Worm (Caenorhabditis elegans) whole organism, L2 larva: ENCODE measurements around the gene K09A9.6.

Source experiments
- C34F6.9 ChIP-seq: fragments of 150-350 bp; optimal IDR thresholded peaks from 2 replicates; lab custom pipeline; 2014; ENCODE audit warnings: missing biosample characterization, missing genetic modification characterization
- F13H6.1 ChIP-seq: sonication (generic microtip); optimal IDR thresholded peaks from 2 replicates; lab custom pipeline; 2016; ENCODE audit warnings: missing genetic modification characterization, missing compliant biosample characterization
- R02D3.7 ChIP-seq: fragments of 150-350 bp; optimal IDR thresholded peaks from 2 replicates; lab custom pipeline; 2014; ENCODE audit warnings: missing biosample characterization, missing genetic modification characterization
- Y55F3AM.14 ChIP-seq: fragments of 200-800 bp; sonication (Bioruptor generic); optimal IDR thresholded peaks from 2 replicates; lab custom pipeline; 2018; ENCODE audit warnings: mild to moderate bottlenecking, missing genetic modification characterization, missing compliant biosample characterization
- ZK546.5 ChIP-seq: sonication (generic microtip); optimal IDR thresholded peaks from 2 replicates; lab custom pipeline; 2017; ENCODE audit warnings: missing biosample characterization, missing genetic modification characterization
- alr-1 ChIP-seq: fragments of 150-350 bp; optimal IDR thresholded peaks from 2 replicates; lab custom pipeline; 2014; ENCODE audit warnings: missing biosample characterization, missing genetic modification characterization
- aly-2 ChIP-seq: fragments of 150-350 bp; optimal IDR thresholded peaks from 2 replicates; lab custom pipeline; 2014; ENCODE audit warnings: missing biosample characterization, missing genetic modification characterization
- ama-1 ChIP-seq: fragments of 150-350 bp; optimal IDR thresholded peaks from 2 replicates; lab custom pipeline; 2018; ENCODE audit warnings: inconsistent platforms
- blmp-1 ChIP-seq: sonication (generic microtip); optimal IDR thresholded peaks from 2 replicates; lab custom pipeline; 2017; ENCODE audit warnings: missing genetic modification characterization, mild to moderate bottlenecking, missing compliant biosample characterization, antibody characterized with exemption, moderate library complexity; ENCODE audit not compliant: insufficient read depth
- ceh-16 ChIP-seq: fragments of 150-350 bp; optimal IDR thresholded peaks from 2 replicates; lab custom pipeline; 2014; ENCODE audit warnings: missing biosample characterization, missing genetic modification characterization
- ceh-82 ChIP-seq: fragments of 150-350 bp; optimal IDR thresholded peaks from 2 replicates; lab custom pipeline; 2014; ENCODE audit warnings: missing biosample characterization, missing genetic modification characterization
- crh-2 ChIP-seq: sonication (generic microtip); optimal IDR thresholded peaks from 2 replicates; lab custom pipeline; 2017; ENCODE audit warnings: missing biosample characterization, missing genetic modification characterization
- dmd-4 ChIP-seq: sonication (generic microtip); optimal IDR thresholded peaks from 2 replicates; lab custom pipeline; 2017; ENCODE audit warnings: missing biosample characterization, missing genetic modification characterization
- egl-27 ChIP-seq: sonication (generic microtip); optimal IDR thresholded peaks from 3 replicates; lab custom pipeline; 2017; ENCODE audit warnings: missing biosample characterization, missing genetic modification reagents, missing genetic modification characterization
- elt-1 ChIP-seq: fragments of 150-350 bp; optimal IDR thresholded peaks from 2 replicates; lab custom pipeline; 2014; ENCODE audit warnings: missing biosample characterization, missing genetic modification characterization
- elt-3 ChIP-seq: sonication (generic microtip); optimal IDR thresholded peaks from 2 replicates; lab custom pipeline; 2017; ENCODE audit warnings: missing biosample characterization, missing genetic modification characterization
- fos-1 ChIP-seq: fragments of 150-350 bp; optimal IDR thresholded peaks from 2 replicates; lab custom pipeline; 2014; ENCODE audit warnings: missing biosample characterization, missing genetic modification characterization
- gmeb-1 ChIP-seq: fragments of 150-350 bp; optimal IDR thresholded peaks from 2 replicates; lab custom pipeline; 2014; ENCODE audit warnings: missing biosample characterization, missing genetic modification characterization
- lin-11 ChIP-seq: fragments of 150-350 bp; sonication (generic microtip); optimal IDR thresholded peaks from 2 replicates; lab custom pipeline; 2014; ENCODE audit warnings: missing biosample characterization, missing genetic modification characterization, inconsistent platforms, mixed read lengths
- lin-13 ChIP-seq: fragments of 150-350 bp; optimal IDR thresholded peaks from 2 replicates; lab custom pipeline; 2014; ENCODE audit warnings: missing biosample characterization, missing genetic modification reagents, missing genetic modification characterization
- lsy-2 ChIP-seq, 2 experiments: fragments of 150-350 bp in 1 of 2; sonication (generic microtip) in 1 of 2; optimal IDR thresholded peaks; 2 replicates each; lab custom pipeline; 2014 to 2017; ENCODE audit warnings: missing biosample characterization in 2 of 2, missing genetic modification characterization in 2 of 2
- mab-5 ChIP-seq: fragments of 150-350 bp; optimal IDR thresholded peaks from 2 replicates; lab custom pipeline; 2014; ENCODE audit warnings: missing biosample characterization, missing genetic modification characterization
- mbf-1 ChIP-seq: sonication (generic microtip); optimal IDR thresholded peaks from 2 replicates; lab custom pipeline; 2017; ENCODE audit warnings: missing biosample characterization, missing genetic modification characterization
- mdl-1 ChIP-seq, 2 experiments: fragments of 150-350 bp in 1 of 2; sonication (generic microtip) in 1 of 2; optimal IDR thresholded peaks; 2 replicates each; lab custom pipeline; 2017; ENCODE audit warnings: missing biosample characterization in 2 of 2, missing genetic modification characterization in 2 of 2
- nhr-10 ChIP-seq: sonication (generic microtip); optimal IDR thresholded peaks from 2 replicates; lab custom pipeline; 2017; ENCODE audit warnings: missing biosample characterization, missing genetic modification characterization
- nhr-11 ChIP-seq: fragments of 150-350 bp; optimal IDR thresholded peaks from 2 replicates; lab custom pipeline; 2014; ENCODE audit warnings: missing biosample characterization, missing genetic modification characterization
- nhr-12 ChIP-seq: fragments of 150-350 bp; optimal IDR thresholded peaks from 2 replicates; lab custom pipeline; 2014; ENCODE audit warnings: missing biosample characterization, missing genetic modification characterization
- nhr-129 ChIP-seq: fragments of 150-350 bp; optimal IDR thresholded peaks from 2 replicates; lab custom pipeline; 2014; ENCODE audit warnings: missing biosample characterization, missing genetic modification characterization
- nhr-21 ChIP-seq: fragments of 150-350 bp; optimal IDR thresholded peaks from 2 replicates; lab custom pipeline; 2014; ENCODE audit warnings: missing biosample characterization, missing genetic modification characterization
- nhr-23 ChIP-seq: fragments of 150-350 bp; optimal IDR thresholded peaks from 2 replicates; lab custom pipeline; 2014; ENCODE audit warnings: missing biosample characterization, missing genetic modification reagents, missing genetic modification characterization
- nhr-237 ChIP-seq: fragments of 150-350 bp; optimal IDR thresholded peaks from 2 replicates; lab custom pipeline; 2014; ENCODE audit warnings: missing biosample characterization, missing genetic modification characterization
- nhr-25 ChIP-seq: fragments of 150-350 bp; sonication (generic microtip); optimal IDR thresholded peaks from 3 replicates; lab custom pipeline; 2014; ENCODE audit warnings: missing biosample characterization, missing genetic modification characterization
- nhr-6 ChIP-seq: fragments of 150-350 bp; optimal IDR thresholded peaks from 2 replicates; lab custom pipeline; 2014; ENCODE audit warnings: missing biosample characterization, missing genetic modification characterization
- nhr-77 ChIP-seq: fragments of 150-350 bp; optimal IDR thresholded peaks from 2 replicates; lab custom pipeline; 2014; ENCODE audit warnings: missing biosample characterization, missing genetic modification characterization
- peb-1 ChIP-seq: fragments of 150-350 bp; optimal IDR thresholded peaks from 2 replicates; lab custom pipeline; 2014; ENCODE audit warnings: missing biosample characterization, missing genetic modification characterization
- sem-4 ChIP-seq: fragments of 150-350 bp; optimal IDR thresholded peaks from 2 replicates; lab custom pipeline; 2014; ENCODE audit warnings: missing biosample characterization, missing genetic modification reagents, missing genetic modification characterization
- skn-1 ChIP-seq: sonication (generic microtip); optimal IDR thresholded peaks from 2 replicates; lab custom pipeline; 2017; ENCODE audit warnings: missing biosample characterization, missing genetic modification characterization
- sma-9 ChIP-seq, 2 experiments: fragments of 150-350 bp in 1 of 2; sonication (generic microtip) in 1 of 2; optimal IDR thresholded peaks; 2 replicates each; lab custom pipeline; 2014 to 2016; ENCODE audit warnings: missing genetic modification characterization in 2 of 2, mild to moderate bottlenecking in 1 of 2, missing biosample characterization in 1 of 2, missing compliant biosample characterization in 1 of 2, missing genetic modification reagents in 1 of 2, moderate library complexity in 1 of 2
- snpc-4 ChIP-seq: fragments of 150-350 bp; optimal IDR thresholded peaks from 2 replicates; lab custom pipeline; 2014; ENCODE audit warnings: missing biosample characterization, missing genetic modification characterization
- unc-39 ChIP-seq: fragments of 150-350 bp; optimal IDR thresholded peaks from 2 replicates; lab custom pipeline; 2014; ENCODE audit warnings: missing biosample characterization, missing genetic modification characterization
- unc-62 ChIP-seq: fragments of 150-350 bp; optimal IDR thresholded peaks from 2 replicates; lab custom pipeline; 2014; ENCODE audit warnings: missing biosample characterization, missing genetic modification reagents, missing genetic modification characterization
- zag-1 ChIP-seq: fragments of 150-350 bp; optimal IDR thresholded peaks from 2 replicates; lab custom pipeline; 2014; ENCODE audit warnings: missing biosample characterization, missing genetic modification characterization
- ztf-1 ChIP-seq: fragments of 200-800 bp; sonication (Bioruptor generic); conservative IDR thresholded peaks from 2 replicates; pipeline ENCODE4 v1.3.6; 2022; ENCODE audit warnings: missing genetic modification characterization, missing compliant biosample characterization
- ztf-11 ChIP-seq: sonication (generic microtip); optimal IDR thresholded peaks from 2 replicates; lab custom pipeline; 2017; ENCODE audit warnings: missing biosample characterization, missing genetic modification characterization

K09A9.6 gene

ce11 chrX:15576942-15577341 is at the start of gene K09A9.6:
Gene K09A9.6 (plus strand): TSS chrX:15577242.
- TF ChIP-seq elt-3 (tag; lab: Kevin White, UChicago): no peak
- TF ChIP-seq nhr-6 (tag; lab: Kevin White, UChicago): no peak

ce11 chrX:15528472-15528871 is 48.6 kb upstream of the K09A9.6 start:
- TF ChIP-seq egl-27 (tag; lab: Kevin White, UChicago) (no peak), unc-62 (GFP tag; lab: Kevin White, UChicago) (no peak), nhr-12 (tag; lab: Kevin White, UChicago) (no peak), nhr-237 (tag; lab: Kevin White, UChicago) (no peak), mbf-1 (tag; lab: Kevin White, UChicago) (no peak)
- TF ChIP-seq, all 48 proteins: peak for 0

ce11 chrX:15533260-15533659 is 43.8 kb upstream of the K09A9.6 start:
- no peak for TF ChIP-seq fos-1 (tag; lab: Kevin White, UChicago)
- no peak for TF ChIP-seq lin-13 (GFP tag; lab: Kevin White, UChicago)
- TF ChIP-seq Y55F3AM.14 (GFP tag; lab: Kevin White, UChicago): no peak
- peak in 1 of 2 experiments; percentile 3 for TF ChIP-seq lsy-2 (tag; optimal IDR thresholded peaks at IDR 0.05; lab: Kevin White, UChicago)
- no peak for TF ChIP-seq R02D3.7 (tag; lab: Kevin White, UChicago)
- no peak for TF ChIP-seq ama-1 (lab: Kevin White, UChicago)
- TF ChIP-seq nhr-21: peak; percentile 6
- TF ChIP-seq mbf-1 (tag; lab: Kevin White, UChicago): no peak

ce11 chrX:15533847-15534246 is 43.2 kb upstream of the K09A9.6 start:
- TF ChIP-seq snpc-4: peak; percentile 0

- TF ChIP-seq egl-27 (tag; lab: Kevin White, UChicago) (peak; percentile 82), lsy-2 (tag; optimal IDR thresholded peaks at IDR 0.05; lab: Kevin White, UChicago) (peak in 1 of 2 experiments; percentile 79), dmd-4 (tag; lab: Kevin White, UChicago) (no peak), fos-1 (tag; lab: Kevin White, UChicago) (no peak), lin-13 (GFP tag; lab: Kevin White, UChicago) (peak; percentile 20), elt-1 (tag; lab: Kevin White, UChicago) (no peak), aly-2 (tag; lab: Kevin White, UChicago) (no peak), ceh-82 (tag; lab: Kevin White, UChicago) (peak; percentile 30), nhr-237 (tag; lab: Kevin White, UChicago) (no peak), nhr-10 (tag; lab: Kevin White, UChicago) (no peak), nhr-12 (tag; lab: Kevin White, UChicago) (no peak), lin-11 (peak; percentile 42), Y55F3AM.14 (GFP tag; lab: Kevin White, UChicago) (peak; percentile 82), ama-1 (lab: Kevin White, UChicago) (no peak), sma-9 (GFP tag; optimal IDR thresholded peaks at IDR 0.05; lab: Kevin White, UChicago) (peak; percentile 79), sma-9 (tag; optimal IDR thresholded peaks at IDR 0.05; lab: Kevin White, UChicago) (no peak), skn-1 (tag; lab: Kevin White, UChicago) (no peak), zag-1 (tag; lab: Kevin White, UChicago) (peak; percentile 91), crh-2 (tag; lab: Kevin White, UChicago) (peak; percentile 75), nhr-25 (tag; lab: Kevin White, UChicago) (no peak), nhr-23 (no peak), nhr-11 (tag; lab: Kevin White, UChicago) (no peak), unc-62 (GFP tag; lab: Kevin White, UChicago) (no peak), ZK546.5 (tag; lab: Kevin White, UChicago) (no peak), elt-3 (tag; lab: Kevin White, UChicago) (no peak), mbf-1 (tag; lab: Kevin White, UChicago) (no peak), blmp-1 (no peak), snpc-4 (no peak), mdl-1 (tag; optimal IDR thresholded peaks at IDR 0.05; lab: Kevin White, UChicago) (peak in 1 of 2 experiments; percentile 78), alr-1 (tag; lab: Kevin White, UChicago) (no peak), ceh-16 (tag; lab: Kevin White, UChicago) (no peak), ztf-1 (GFP tag; lab: Robert Waterston, UW) (no peak), peb-1 (no peak), R02D3.7 (tag; lab: Kevin White, UChicago) (no peak), gmeb-1 (tag; lab: Kevin White, UChicago) (no peak), mab-5 (tag; lab: Kevin White, UChicago) (peak; percentile 18), F13H6.1 (tag; lab: Kevin White, UChicago) (peak; percentile 65), ztf-11 (tag; lab: Kevin White, UChicago) (no peak), nhr-6 (tag; lab: Kevin White, UChicago) (peak; percentile 62), nhr-129 (peak; percentile 82), C34F6.9 (tag; lab: Kevin White, UChicago) (peak; percentile 74), nhr-77 (tag; lab: Kevin White, UChicago) (no peak), sem-4 (peak; percentile 71), unc-39 (tag; lab: Kevin White, UChicago) (no peak)
Observed at ce11 chrX:15535190-15535636, 41.8 kb upstream of the K09A9.6 start.
